Fruit fly (Drosophila melanogaster) whole organism, prepupa: Measurements from ENCODE around the gene ea.

ENCODE experiments used
- Blimp-1 ChIP-seq: fragments of 200-800 bp; sonication (Bioruptor generic); optimal IDR thresholded peaks from 3 replicates; lab custom pipeline; 2017; ENCODE audit warnings: missing biosample characterization, missing genetic modification characterization, mild to moderate bottlenecking, moderate library complexity, missing genetic modification reagents
- CG11294 ChIP-seq: fragments of 200-800 bp; sonication (Bioruptor generic); IDR thresholded peaks from 2 replicates; pipeline ENCODE4 v1.3.6; 2022; ENCODE audit warnings: missing biosample characterization, missing genetic modification characterization
- CG16779 ChIP-seq: fragments of 200-800 bp; sonication (Bioruptor generic); optimal IDR thresholded peaks from 3 replicates; lab custom pipeline; 2017; ENCODE audit warnings: missing biosample characterization, mild to moderate bottlenecking, missing genetic modification characterization
- CG6163 ChIP-seq: fragments of 200-800 bp; sonication (Bioruptor generic); IDR thresholded peaks from 3 replicates; pipeline ENCODE4 v1.3.6; 2022; ENCODE audit warnings: missing biosample characterization, missing genetic modification characterization
- CG9139 ChIP-seq: fragments of 200-800 bp; sonication (Bioruptor generic); optimal IDR thresholded peaks from 3 replicates; lab custom pipeline; 2017; ENCODE audit warnings: missing biosample characterization, mild to moderate bottlenecking, missing genetic modification characterization
- Hr39 ChIP-seq: fragments of 200-800 bp; sonication (Bioruptor generic); optimal IDR thresholded peaks from 2 replicates; lab custom pipeline; 2016; ENCODE audit warnings: missing biosample characterization, missing genetic modification characterization
- Sox102F ChIP-seq: fragments of 200-800 bp; sonication (Bioruptor generic); optimal IDR thresholded peaks from 2 replicates; lab custom pipeline; 2016; ENCODE audit warnings: missing biosample characterization, mild to moderate bottlenecking, missing genetic modification characterization
- acj6 ChIP-seq: fragments of 200-800 bp; sonication (Bioruptor generic); optimal IDR thresholded peaks from 3 replicates; lab custom pipeline; 2016; ENCODE audit warnings: missing biosample characterization, missing genetic modification characterization
- ss ChIP-seq, 2 experiments: fragments of 200-800 bp; sonication (Bioruptor generic); optimal IDR thresholded peaks; 2 replicates in 1 of 2; 3 replicates in 1 of 2; lab custom pipeline; 2017 to 2018; ENCODE audit warnings: mild to moderate bottlenecking in 2 of 2, missing biosample characterization in 2 of 2, missing genetic modification characterization in 2 of 2, moderate library complexity in 1 of 2
- vri ChIP-seq: fragments of 200-800 bp; sonication (Bioruptor generic); optimal IDR thresholded peaks from 3 replicates; lab custom pipeline; 2016; ENCODE audit warnings: missing biosample characterization, mild to moderate bottlenecking, missing genetic modification characterization

DNA sequence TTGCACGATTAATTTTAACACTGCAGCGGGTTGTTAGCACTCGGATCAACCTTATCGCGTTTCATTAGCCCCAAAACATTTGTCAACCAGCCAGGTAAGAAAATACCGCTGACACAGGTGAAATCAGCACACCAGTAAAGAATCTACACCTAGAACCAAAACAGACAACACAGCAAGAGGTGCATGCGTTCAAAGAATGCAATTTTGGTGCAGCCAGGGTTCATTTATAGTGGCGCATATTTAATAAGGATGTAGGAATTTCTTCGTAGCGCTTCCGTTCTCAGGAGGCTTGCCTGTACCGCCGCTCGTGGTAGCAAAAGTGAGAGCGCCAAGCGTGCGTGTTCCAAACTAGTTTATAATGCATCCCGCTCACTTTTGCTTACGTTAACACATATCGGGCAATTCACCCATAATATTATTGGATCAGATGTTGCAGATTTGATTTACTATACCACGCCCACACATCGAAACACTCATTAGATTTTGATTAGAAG, 13.9 kb downstream of the ea start:
- TF ChIP-seq CG6163 (no peak), CG9139 (no peak), vri (GFP tag; lab: Kevin White, UChicago) (no peak), Hr39 (no peak), CG11294 (peak; percentile 21; the same call in 1 of the 2 replicates), acj6 (GFP tag; lab: Kevin White, UChicago) (no peak), Sox102F (no peak), ss (GFP tag; optimal IDR thresholded peaks at IDR 0.05; lab: Kevin White, UChicago) (no peak), CG16779 (tag; lab: Kevin White, UChicago) (no peak), Blimp-1 (GFP tag; lab: Kevin White, UChicago) (peak; percentile 75)
